Worm (Caenorhabditis elegans) whole organism, L4/young adult: ENCODE results near the gene B0001.5.

Source experiments
- dao-5 ChIP-seq: sonication (generic microtip); optimal IDR thresholded peaks from 2 replicates; lab custom pipeline; 2016; ENCODE audit warnings: missing genotype, missing genetic modification characterization, moderate library complexity, missing compliant biosample characterization
- him-1 ChIP-seq: sonication (generic microtip); optimal IDR thresholded peaks from 2 replicates; lab custom pipeline; 2016; ENCODE audit warnings: missing genotype, missing genetic modification reagents, missing genetic modification characterization, missing compliant biosample characterization

ce11 chrIV:12149609-12150008 is 6.5 kb upstream of the B0001.5 start:
- no peak for TF ChIP-seq him-1 (tag; lab: Kevin White, UChicago)
- TF ChIP-seq dao-5 (tag; lab: Kevin White, UChicago) = no peak
